Fruit fly (Drosophila melanogaster): ENCODE results near the gene snz.

DNA sequence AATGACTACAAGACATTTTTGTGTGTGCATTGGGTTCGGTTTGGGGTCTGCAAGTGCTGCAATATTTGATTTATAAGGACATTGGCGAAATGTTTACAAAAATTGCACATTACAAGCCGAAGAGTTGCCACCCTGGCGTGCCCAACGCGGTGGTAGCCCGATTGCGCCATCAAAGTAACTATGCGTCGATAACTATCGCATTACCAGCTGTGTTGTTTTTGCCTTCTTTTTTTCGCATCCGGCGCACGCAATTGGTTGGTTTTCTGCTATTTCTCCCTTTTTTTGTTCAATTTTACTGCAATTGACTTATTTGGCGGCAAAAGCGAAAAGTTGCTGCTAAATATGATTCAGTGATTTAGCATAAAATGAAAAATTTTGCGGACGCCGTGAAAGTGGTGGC, 22.8 kb downstream of the snz start, which contains the start of gene RpS14b:
- TF ChIP-seq Vsx2 (GFP tag; optimal IDR thresholded peaks at IDR 0.05; ENCODE audit: partially characterized antibody) (no peak), OdsH (GFP tag; optimal IDR thresholded peaks at IDR 0.05) (peak; percentile 46), h (GFP tag; optimal IDR thresholded peaks at IDR 0.05) (peak; percentile 71), psq (GFP tag; optimal IDR thresholded peaks at IDR 0.05) (peak; percentile 53), N (GFP tag; optimal IDR thresholded peaks at IDR 0.05) (no peak)

All from whole organism, wandering third instar larva.